Worm (Caenorhabditis elegans): ENCODE results near the gene F07A11.1.

DNA sequence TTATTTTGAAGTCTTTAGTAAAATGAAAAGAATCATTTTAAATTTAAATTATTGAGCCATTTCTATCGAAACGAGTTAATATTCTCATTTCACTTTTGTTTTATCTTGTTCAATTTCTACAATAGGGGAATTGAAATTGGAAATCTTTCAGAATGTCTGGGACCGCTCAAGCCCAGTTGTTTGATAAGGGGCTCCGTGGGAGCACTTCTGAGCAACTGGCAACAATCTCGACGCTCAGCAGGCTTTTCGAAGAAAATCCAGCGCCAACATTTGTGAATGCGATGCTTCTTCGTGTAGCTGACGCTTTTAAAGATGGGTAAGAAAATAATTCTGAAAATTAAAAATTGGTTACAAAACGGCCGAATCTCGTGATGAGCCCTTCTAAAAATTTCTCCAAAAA lies 9.2 kb downstream of the F07A11.1 start, which contains the start of gene ints-7:
- TF ChIP-seq aly-1 (tag; optimal IDR thresholded peaks at IDR 0.05) (no peak), scrt-1 (GFP tag; IDR thresholded peaks at IDR 0.05) (no peak), hmbx-1 (tag; optimal IDR thresholded peaks at IDR 0.05) (no peak), ama-1 (optimal IDR thresholded peaks at IDR 0.05) (no peak), ceh-36 (tag; optimal IDR thresholded peaks at IDR 0.05) (no peak)
